Fruit fly (Drosophila melanogaster): ENCODE results near the gene Rac1.

Rac1 gene

DNA sequence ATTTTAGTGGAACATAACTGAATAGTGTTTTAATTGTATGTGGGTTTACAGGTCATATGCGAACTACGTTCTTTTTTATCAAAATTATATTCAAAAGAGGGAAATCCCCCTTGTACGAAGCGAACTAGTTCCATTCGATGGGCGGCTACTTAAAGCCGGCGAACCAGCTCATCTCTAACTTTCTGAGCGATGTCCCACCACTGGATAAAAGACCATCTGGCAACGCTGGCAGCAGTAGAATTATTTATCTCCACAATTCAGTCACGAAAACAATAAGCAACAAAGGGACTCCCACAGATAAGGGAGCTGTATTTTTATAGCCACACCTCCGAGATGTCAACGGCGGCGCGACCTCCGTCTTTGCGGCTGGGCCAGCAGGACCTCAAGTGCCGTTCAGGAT lies 6.8 kb downstream of the Rac1 start, which contains the start of gene Rabex-5 (continued):
- peak in 1 of 2 experiments; percentile 24 for TF ChIP-seq Pdp1 (GFP tag; optimal IDR thresholded peaks at IDR 0.05)
- TF ChIP-seq Taf1 (GFP tag; IDR thresholded peaks at IDR 0.05) = no peak
- TF ChIP-seq zen (tag; optimal IDR thresholded peaks at IDR 0.05) = no peak
- TF ChIP-seq zfh1 (GFP tag; IDR thresholded peaks at IDR 0.05) = peak; percentile 55; the same call in 1 of the 3 replicates
- peak; percentile 94 for TF ChIP-seq Lhr (GFP tag; optimal IDR thresholded peaks at IDR 0.05)
- peak; percentile 21; the same call in 1 of the 2 replicates for TF ChIP-seq Ptx1 (GFP tag; IDR thresholded peaks at IDR 0.05)
- TF ChIP-seq vvl (GFP tag; IDR thresholded peaks at IDR 0.05) = peak; percentile 65; the same call in 1 of the 2 replicates
- TF ChIP-seq tna (GFP tag; IDR thresholded peaks at IDR 0.05; ENCODE audit: partially characterized antibody) = peak; percentile 74
- TF ChIP-seq CHES-1-like (GFP tag; optimal IDR thresholded peaks at IDR 0.05) = peak; percentile 67
- TF ChIP-seq Gsc (GFP tag; IDR thresholded peaks at IDR 0.05) = no peak
- peak; percentile 22 for TF ChIP-seq Hr3 (GFP tag; optimal IDR thresholded peaks at IDR 0.05)
- no peak for TF ChIP-seq CG6254 (GFP tag; optimal IDR thresholded peaks at IDR 0.05)
- no peak for TF ChIP-seq wek (GFP tag; optimal IDR thresholded peaks at IDR 0.05)
- TF ChIP-seq disco-r (GFP tag; optimal IDR thresholded peaks at IDR 0.05) = no peak
- TF ChIP-seq B-H1 (GFP tag; IDR thresholded peaks at IDR 0.05) = no peak
- peak; percentile 87 for TF ChIP-seq CG42726 (GFP tag; IDR thresholded peaks at IDR 0.05; ENCODE audit: partially characterized antibody)
- TF ChIP-seq Ada2b (GFP tag; IDR thresholded peaks at IDR 0.05) = peak; percentile 40; the same call in 1 of the 2 replicates
- TF ChIP-seq Dip3 (GFP tag; optimal IDR thresholded peaks at IDR 0.05) = no peak
- TF ChIP-seq HmgD (GFP tag; optimal IDR thresholded peaks at IDR 0.05) = peak; percentile 53
- no peak for TF ChIP-seq Trl (optimal IDR thresholded peaks at IDR 0.05)
- TF ChIP-seq Trl (GFP tag; optimal IDR thresholded peaks at IDR 0.05) = peak; percentile 15
- TF ChIP-seq zfh2 (GFP tag; optimal IDR thresholded peaks at IDR 0.05) = peak; percentile 50
- TF ChIP-seq eyg (GFP tag; optimal IDR thresholded peaks at IDR 0.05) = no peak
- peak; percentile 2 for TF ChIP-seq Abd-B (GFP tag; optimal IDR thresholded peaks at IDR 0.05)
- TF ChIP-seq CG7963 (GFP tag; IDR thresholded peaks at IDR 0.05; ENCODE audit: partially characterized antibody) = peak; percentile 62; the same call in 2 of the 3 replicates
- TF ChIP-seq CG10979 (tag; optimal IDR thresholded peaks at IDR 0.05) = peak; percentile 9
- TF ChIP-seq pita (GFP tag; optimal IDR thresholded peaks at IDR 0.05) = no peak
- TF ChIP-seq CG10431 (GFP tag; optimal IDR thresholded peaks at IDR 0.05) = no peak
- peak; percentile 67 for TF ChIP-seq Doc3 (GFP tag; IDR thresholded peaks at IDR 0.05; ENCODE audit: partially characterized antibody)
- no peak for TF ChIP-seq CG1647 (GFP tag; optimal IDR thresholded peaks at IDR 0.05)
- no peak for TF ChIP-seq CG12299 (tag; optimal IDR thresholded peaks at IDR 0.05)
- TF ChIP-seq danr (GFP tag; IDR thresholded peaks at IDR 0.05) = no peak
- peak; percentile 94 for TF ChIP-seq CoRest (tag; optimal IDR thresholded peaks at IDR 0.05)
- TF ChIP-seq CG43689 (GFP tag; IDR thresholded peaks at IDR 0.05) = no peak
- TF ChIP-seq Nf-YB (GFP tag; optimal IDR thresholded peaks at IDR 0.05) = no peak
- TF ChIP-seq Sry-δ (GFP tag; optimal IDR thresholded peaks at IDR 0.05) = peak; percentile 97
- no peak for TF ChIP-seq h (optimal IDR thresholded peaks at IDR 0.05)
- TF ChIP-seq dimm (GFP tag; IDR thresholded peaks at IDR 0.05) = no peak
- peak; percentile 82; the same call in 1 of the 2 replicates for TF ChIP-seq inv (GFP tag; IDR thresholded peaks at IDR 0.05; ENCODE audit: partially characterized antibody)
- TF ChIP-seq CG4424 (GFP tag; optimal IDR thresholded peaks at IDR 0.05) = peak; percentile 19
- peak; percentile 4 for TF ChIP-seq ind (GFP tag; optimal IDR thresholded peaks at IDR 0.05)

DNA sequence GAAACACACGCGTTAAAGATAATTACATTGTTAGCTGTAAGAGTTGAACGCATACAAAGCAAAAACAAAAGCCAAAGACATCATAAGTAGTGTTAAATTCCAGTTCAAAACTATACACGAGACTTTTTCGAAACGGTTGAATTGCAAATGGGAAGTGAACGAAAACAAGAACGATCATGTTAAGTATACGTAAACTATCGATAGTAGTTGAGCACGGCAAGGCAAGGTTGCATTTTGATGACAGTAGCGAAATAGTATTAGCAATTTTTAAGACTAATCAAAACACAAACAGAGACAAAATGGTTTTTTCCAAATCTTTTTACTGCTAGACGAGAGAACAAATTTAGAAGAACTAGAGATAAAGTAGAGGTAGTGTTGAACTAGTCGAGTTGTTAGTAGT lies 7.6 kb downstream of the Rac1 start:
- TF ChIP-seq p53 (GFP tag; optimal IDR thresholded peaks at IDR 0.05) (peak; percentile 80), CG2116 (GFP tag; optimal IDR thresholded peaks at IDR 0.05) (peak; percentile 66), aop (GFP tag; IDR thresholded peaks at IDR 0.05) (no peak), CG8359 (GFP tag; optimal IDR thresholded peaks at IDR 0.05; ENCODE audit: borderline replicate concordance) (no peak), da (GFP tag; optimal IDR thresholded peaks at IDR 0.05) (no peak)

Measured in whole organism, embryonic.